Fruit fly (Drosophila melanogaster) whole organism, embryonic: ENCODE data around the gene Nubp1.

Experiments
- Asciz ChIP-seq: fragments of 200-800 bp; sonication (Bioruptor generic); optimal IDR thresholded peaks from 2 replicates; lab custom pipeline; 2017; ENCODE audit warnings: missing biosample characterization, mild to moderate bottlenecking, missing genetic modification characterization, missing genetic modification reagents
- CG11695 ChIP-seq: fragments of 200-800 bp; sonication (Bioruptor generic); IDR thresholded peaks from 3 replicates; pipeline ENCODE4 v1.3.6; 2022; ENCODE audit warnings: missing biosample characterization, missing genetic modification characterization
- CG11696 ChIP-seq: fragments of 200-800 bp; sonication (Bioruptor generic); IDR thresholded peaks from 2 replicates; pipeline ENCODE4 v1.3.6; 2022; ENCODE audit warnings: missing biosample characterization, missing genetic modification characterization
- CG2889 ChIP-seq: fragments of 200-800 bp; sonication (Bioruptor generic); IDR thresholded peaks from 3 replicates; pipeline ENCODE4 v1.3.6; 2022; ENCODE audit warnings: missing biosample characterization, missing genetic modification characterization
- CG5245 ChIP-seq: fragments of 200-800 bp; sonication (Bioruptor generic); optimal IDR thresholded peaks from 3 replicates; lab custom pipeline; 2016; ENCODE audit warnings: missing biosample characterization, missing genetic modification characterization
- CG7357 ChIP-seq: fragments of 200-800 bp; sonication (Bioruptor generic); IDR thresholded peaks from 3 replicates; pipeline ENCODE4 v1.3.6; 2022; ENCODE audit warnings: missing biosample characterization, missing genetic modification characterization
- HHEX ChIP-seq: fragments of 200-800 bp; sonication (Bioruptor generic); optimal IDR thresholded peaks from 3 replicates; lab custom pipeline; 2017; ENCODE audit warnings: missing biosample characterization, mild to moderate bottlenecking, missing genetic modification characterization, missing genetic modification reagents
- Lhr ChIP-seq: fragments of 200-800 bp; sonication (Bioruptor generic); optimal IDR thresholded peaks from 3 replicates; lab custom pipeline; 2017; ENCODE audit warnings: mild to moderate bottlenecking, missing biosample characterization, missing genetic modification reagents, missing genetic modification characterization
- chm ChIP-seq: fragments of 200-800 bp; sonication (Bioruptor generic); IDR thresholded peaks from 2 replicates; pipeline ENCODE4 v1.3.6; 2022; ENCODE audit warnings: missing biosample characterization, missing genetic modification characterization
- jumu ChIP-seq: fragments of 200-800 bp; sonication (Bioruptor generic); optimal IDR thresholded peaks from 3 replicates; lab custom pipeline; 2016; ENCODE audit warnings: missing biosample characterization, missing genetic modification characterization
- luna ChIP-seq: fragments of 200-800 bp; sonication (Bioruptor generic); optimal IDR thresholded peaks from 2 replicates; lab custom pipeline; 2016; ENCODE audit warnings: missing biosample characterization, missing genetic modification characterization

DNA sequence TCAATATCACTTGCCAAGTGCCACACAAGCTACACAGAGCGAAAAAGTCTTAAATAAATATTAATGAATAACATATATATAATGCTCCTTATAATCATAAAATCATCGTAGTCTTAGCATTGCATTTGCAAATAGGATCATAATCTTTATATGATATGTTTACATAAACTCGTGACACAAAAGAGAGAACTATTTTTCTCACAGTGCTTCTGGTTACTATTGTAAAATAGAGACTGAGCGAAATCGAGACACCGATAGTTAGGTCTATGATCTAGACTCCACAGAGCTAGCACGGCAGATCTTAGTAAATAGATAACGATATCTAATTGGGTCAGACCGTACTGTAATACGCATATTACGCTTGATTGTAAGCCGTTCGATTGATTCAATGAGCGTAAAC is 22.7 kb upstream of the Nubp1 start:
- no peak for TF ChIP-seq CG11696
- peak; percentile 73 for TF ChIP-seq chm (GFP tag; lab: Robert Waterston, UW)
- TF ChIP-seq CG11695 (GFP tag; lab: Robert Waterston, UW), result peak; percentile 53; the same call in 2 of the 3 replicates
- TF ChIP-seq jumu (GFP tag; lab: Kevin White, UChicago), result no peak
- no peak for TF ChIP-seq CG7357 (GFP tag; lab: Robert Waterston, UW)
- TF ChIP-seq CG5245 (GFP tag; lab: Kevin White, UChicago), result peak; percentile 21
- no peak for TF ChIP-seq HHEX
- no peak for TF ChIP-seq luna
- TF ChIP-seq Asciz (GFP tag; lab: Kevin White, UChicago), result no peak
- 0 out of 3 replicates have a peak, but pooled peaks have one; percentile 54 for TF ChIP-seq CG2889
- TF ChIP-seq Lhr (GFP tag; lab: Kevin White, UChicago), result no peak
